Worm (Caenorhabditis elegans) whole organism, young adult: Measurements from ENCODE around the gene panl-3.

Source experiments
- B0261.1 ChIP-seq: sonication (generic microtip); optimal IDR thresholded peaks from 2 replicates; lab custom pipeline; 2016; ENCODE audit warnings: mild to moderate bottlenecking, missing genetic modification characterization, moderate library complexity, missing compliant biosample characterization
- C06A6.2 ChIP-seq: fragments of 200-800 bp; sonication (Bioruptor generic); conservative IDR thresholded peaks from 2 replicates; pipeline ENCODE4 v1.3.6; 2022; ENCODE audit warnings: missing genetic modification characterization, missing compliant biosample characterization
- C17E4.6 ChIP-seq: fragments of 200-800 bp; sonication (Bioruptor generic); IDR thresholded peaks from 2 replicates; pipeline ENCODE4 v1.3.6; 2022; ENCODE audit warnings: missing genetic modification reagents, missing genetic modification characterization, missing compliant biosample characterization
- D2030.7 ChIP-seq: fragments of 200-800 bp; sonication (Bioruptor generic); IDR thresholded peaks from 2 replicates; pipeline ENCODE4 v1.3.6; 2022; ENCODE audit warnings: missing genetic modification reagents, missing genetic modification characterization, missing compliant biosample characterization
- F22D6.2 ChIP-seq: sonication (generic microtip); optimal IDR thresholded peaks from 2 replicates; lab custom pipeline; 2016; ENCODE audit warnings: mild to moderate bottlenecking, missing genetic modification characterization, missing compliant biosample characterization
- F49E8.2 ChIP-seq: sonication (generic microtip); optimal IDR thresholded peaks from 3 replicates; lab custom pipeline; 2017; ENCODE audit warnings: missing genetic modification characterization, mild to moderate bottlenecking, missing compliant biosample characterization, antibody characterized with exemption, moderate library complexity; ENCODE audit not compliant: insufficient read depth
- F52B5.7 ChIP-seq: sonication (generic microtip); optimal IDR thresholded peaks from 2 replicates; lab custom pipeline; 2016; ENCODE audit warnings: mild to moderate bottlenecking, missing genetic modification characterization, missing compliant biosample characterization
- Y53F4B.3 ChIP-seq: fragments of 200-800 bp; sonication (Bioruptor generic); IDR thresholded peaks from 2 replicates; pipeline ENCODE4 v1.3.6; 2022; ENCODE audit warnings: missing genetic modification reagents, missing genetic modification characterization, missing compliant biosample characterization
- Y56A3A.18 ChIP-seq: fragments of 200-800 bp; sonication (Bioruptor generic); IDR thresholded peaks from 2 replicates; pipeline ENCODE4 v1.3.6; 2022; ENCODE audit warnings: missing genetic modification reagents, missing genetic modification characterization, missing compliant biosample characterization
- ama-1 ChIP-seq, 3 experiments: fragments of 150-350 bp in 1 of 3; sonication (generic microtip) in 2 of 3; optimal IDR thresholded peaks; 2 replicates each; lab custom pipeline; 2014 to 2018; ENCODE audit warnings: missing biosample characterization in 2 of 3, missing genetic modification characterization in 2 of 3, missing genetic modification reagents in 2 of 3
- aptf-2 ChIP-seq: fragments of 200-800 bp; sonication (Bioruptor generic); conservative IDR thresholded peaks from 2 replicates; pipeline ENCODE4 v1.3.6; 2022; ENCODE audit warnings: missing genetic modification reagents, missing genetic modification characterization, missing compliant biosample characterization
- atf-7 ChIP-seq: sonication (generic microtip); optimal IDR thresholded peaks from 2 replicates; lab custom pipeline; 2017; ENCODE audit warnings: mild to moderate bottlenecking, missing genetic modification characterization, missing compliant biosample characterization
- attf-5 ChIP-seq: fragments of 200-800 bp; sonication (Bioruptor generic); optimal IDR thresholded peaks from 2 replicates; lab custom pipeline; 2018; ENCODE audit warnings: mild to moderate bottlenecking, missing genetic modification characterization, missing compliant biosample characterization
- attf-6 ChIP-seq: fragments of 200-800 bp; sonication (Bioruptor generic); IDR thresholded peaks from 2 replicates; pipeline ENCODE4 v1.3.6; 2022; ENCODE audit warnings: missing genetic modification reagents, missing genetic modification characterization, missing compliant biosample characterization
- bed-2 ChIP-seq: fragments of 200-800 bp; sonication (Bioruptor generic); IDR thresholded peaks from 2 replicates; pipeline ENCODE4 v1.3.6; 2022; ENCODE audit warnings: missing genetic modification reagents, missing genetic modification characterization, missing compliant biosample characterization
- ccch-3 ChIP-seq: fragments of 200-800 bp; sonication (Bioruptor generic); optimal IDR thresholded peaks from 2 replicates; lab custom pipeline; 2018; ENCODE audit warnings: mild to moderate bottlenecking, missing genetic modification characterization, missing compliant biosample characterization
- ceh-27 ChIP-seq: fragments of 200-800 bp; sonication (Bioruptor generic); optimal IDR thresholded peaks from 2 replicates; lab custom pipeline; 2018; ENCODE audit warnings: mild to moderate bottlenecking, missing genetic modification characterization, moderate library complexity, missing compliant biosample characterization
- ceh-58 ChIP-seq: fragments of 200-800 bp; sonication (Bioruptor generic); IDR thresholded peaks from 2 replicates; pipeline ENCODE4 v1.3.6; 2022; ENCODE audit warnings: missing genetic modification characterization, missing compliant biosample characterization
- ceh-91 ChIP-seq: fragments of 200-800 bp; sonication (Bioruptor generic); IDR thresholded peaks from 2 replicates; pipeline ENCODE4 v1.3.6; 2022; ENCODE audit warnings: missing genetic modification reagents, missing genetic modification characterization, missing compliant biosample characterization
- dpff-1 ChIP-seq: sonication (generic microtip); optimal IDR thresholded peaks from 2 replicates; lab custom pipeline; 2017; ENCODE audit warnings: mild to moderate bottlenecking, missing genetic modification characterization, missing compliant biosample characterization
- efl-1 ChIP-seq: fragments of 150-350 bp; optimal IDR thresholded peaks from 2 replicates; lab custom pipeline; 2014; ENCODE audit warnings: missing biosample characterization, missing genetic modification reagents, missing genetic modification characterization
- egl-44 ChIP-seq: fragments of 200-800 bp; sonication (Bioruptor generic); IDR thresholded peaks from 2 replicates; pipeline ENCODE4 v1.3.6; 2022; ENCODE audit warnings: missing genetic modification reagents, missing genetic modification characterization, missing compliant biosample characterization
- egrh-3 ChIP-seq: fragments of 200-800 bp; sonication (Bioruptor generic); IDR thresholded peaks from 2 replicates; pipeline ENCODE4 v1.3.6; 2022; ENCODE audit warnings: missing genetic modification reagents, missing genetic modification characterization, missing compliant biosample characterization
- ekl-4 ChIP-seq: fragments of 200-800 bp; sonication (Bioruptor generic); IDR thresholded peaks from 2 replicates; pipeline ENCODE4 v1.3.6; 2022; ENCODE audit warnings: missing genetic modification reagents, missing genetic modification characterization, missing compliant biosample characterization
- fkh-3 ChIP-seq: sonication (generic microtip); optimal IDR thresholded peaks from 2 replicates; lab custom pipeline; 2016; ENCODE audit warnings: mild to moderate bottlenecking, missing genetic modification characterization, missing compliant biosample characterization
- hlh-12 ChIP-seq: sonication (generic microtip); optimal IDR thresholded peaks from 2 replicates; lab custom pipeline; 2016; ENCODE audit warnings: missing genetic modification characterization, missing compliant biosample characterization
- hmg-1.2 ChIP-seq: fragments of 200-800 bp; sonication (Bioruptor generic); IDR thresholded peaks from 2 replicates; pipeline ENCODE4 v1.3.6; 2022; ENCODE audit warnings: missing genetic modification reagents, missing genetic modification characterization, missing compliant biosample characterization
- hmg-20 ChIP-seq: fragments of 200-800 bp; sonication (Bioruptor generic); IDR thresholded peaks from 2 replicates; pipeline ENCODE4 v1.3.6; 2022; ENCODE audit warnings: missing genetic modification reagents, missing genetic modification characterization, missing compliant biosample characterization
- hsf-1 ChIP-seq: fragments of 200-800 bp; sonication (Bioruptor generic); IDR thresholded peaks from 2 replicates; pipeline ENCODE4 v1.3.6; 2022; ENCODE audit warnings: missing genetic modification reagents, missing genetic modification characterization, missing compliant biosample characterization
- lsy-27 ChIP-seq: sonication (generic microtip); optimal IDR thresholded peaks from 2 replicates; lab custom pipeline; 2017; ENCODE audit warnings: missing genetic modification characterization, mild to moderate bottlenecking, missing compliant biosample characterization, antibody characterized with exemption, missing genotype, borderline replicate concordance; ENCODE audit not compliant: insufficient read depth
- madf-3 ChIP-seq: fragments of 200-800 bp; sonication (Bioruptor generic); IDR thresholded peaks from 2 replicates; pipeline ENCODE4 v1.3.6; 2022; ENCODE audit warnings: missing genetic modification reagents, missing genetic modification characterization, missing compliant biosample characterization
- madf-8 ChIP-seq: fragments of 200-800 bp; sonication (Bioruptor generic); conservative IDR thresholded peaks from 2 replicates; pipeline ENCODE4 v1.3.6; 2022; ENCODE audit warnings: missing genetic modification reagents, missing genetic modification characterization, missing compliant biosample characterization
- mcd-1 ChIP-seq: fragments of 200-800 bp; sonication (Bioruptor generic); IDR thresholded peaks from 2 replicates; pipeline ENCODE4 v1.3.6; 2022; ENCODE audit warnings: missing genetic modification reagents, missing genetic modification characterization, missing compliant biosample characterization
- mxl-1 ChIP-seq: sonication (generic microtip); optimal IDR thresholded peaks from 2 replicates; lab custom pipeline; 2016; ENCODE audit warnings: missing genetic modification characterization, missing compliant biosample characterization
- nfya-1 ChIP-seq: sonication (generic microtip); optimal IDR thresholded peaks from 2 replicates; lab custom pipeline; 2017; ENCODE audit warnings: antibody characterized with exemption, missing compliant biosample characterization, missing genetic modification characterization, borderline replicate concordance; ENCODE audit not compliant: insufficient read depth
- nhr-120 ChIP-seq: fragments of 200-800 bp; sonication (Bioruptor generic); IDR thresholded peaks from 2 replicates; pipeline ENCODE4 v1.3.6; 2022; ENCODE audit warnings: missing genetic modification characterization, missing compliant biosample characterization
- nhr-179 ChIP-seq: sonication (generic microtip); optimal IDR thresholded peaks from 2 replicates; lab custom pipeline; 2016; ENCODE audit warnings: mild to moderate bottlenecking, missing genetic modification characterization, missing compliant biosample characterization
- pbrm-1 ChIP-seq: fragments of 200-800 bp; sonication (Bioruptor generic); IDR thresholded peaks from 2 replicates; pipeline ENCODE4 v1.3.6; 2022; ENCODE audit warnings: missing genetic modification reagents, missing genetic modification characterization, missing compliant biosample characterization
- rec-8 ChIP-seq, 2 experiments: sonication (generic microtip); optimal IDR thresholded peaks; 2 replicates each; lab custom pipeline; 2016; ENCODE audit warnings: mild to moderate bottlenecking in 2 of 2, missing genetic modification characterization in 2 of 2, missing genetic modification reagents in 2 of 2, missing genotype in 2 of 2, missing biosample characterization in 1 of 2, missing compliant biosample characterization in 1 of 2, moderate library complexity in 1 of 2
- snpc-1.1 ChIP-seq: sonication (generic microtip); optimal IDR thresholded peaks from 2 replicates; lab custom pipeline; 2017; ENCODE audit warnings: missing genetic modification characterization, mild to moderate bottlenecking, missing compliant biosample characterization, antibody characterized with exemption, moderate library complexity, missing genotype, missing genetic modification reagents; ENCODE audit not compliant: insufficient read depth
- snpc-3.4 ChIP-seq: sonication (generic microtip); optimal IDR thresholded peaks from 2 replicates; lab custom pipeline; 2017; ENCODE audit warnings: missing genetic modification characterization, mild to moderate bottlenecking, missing compliant biosample characterization, antibody characterized with exemption, moderate library complexity, missing genotype, missing genetic modification reagents
- snpc-4 ChIP-seq, 5 experiments: fragments of 150-350 bp in 1 of 5; sonication (generic microtip) in 4 of 5; optimal IDR thresholded peaks; 2 replicates each; lab custom pipeline; 2014 to 2018; ENCODE audit warnings: missing genetic modification characterization in 5 of 5, missing biosample characterization in 3 of 5, antibody characterized with exemption in 2 of 5, mild to moderate bottlenecking in 2 of 5, missing compliant biosample characterization in 2 of 5, missing genotype in 2 of 5, moderate library complexity in 2 of 5, missing genetic modification reagents in 1 of 5
- zfh-2 ChIP-seq: fragments of 200-800 bp; sonication (Bioruptor generic); conservative IDR thresholded peaks from 2 replicates; pipeline ENCODE4 v1.3.6; 2022; ENCODE audit warnings: missing genetic modification reagents, missing genetic modification characterization, missing compliant biosample characterization
- zim-3 ChIP-seq: sonication (generic microtip); optimal IDR thresholded peaks from 2 replicates; lab custom pipeline; 2017; ENCODE audit warnings: mild to moderate bottlenecking, missing genetic modification characterization, moderate library complexity, missing compliant biosample characterization
- ztf-18 ChIP-seq: sonication (generic microtip); optimal IDR thresholded peaks from 2 replicates; lab custom pipeline; 2016; ENCODE audit warnings: missing genotype, mild to moderate bottlenecking, missing genetic modification characterization, missing compliant biosample characterization
- ztf-26 ChIP-seq: sonication (generic microtip); optimal IDR thresholded peaks from 2 replicates; lab custom pipeline; 2017; ENCODE audit warnings: missing genetic modification characterization, missing compliant biosample characterization

The panl-3 gene

ce11 chrIII:9780665-9781304 lies 38.1 kb upstream of the panl-3 start, which contains the start of gene vha-1 (continued):
- TF ChIP-seq C17E4.6 (no peak), ztf-18 (tag; lab: Kevin White, UChicago) (peak; percentile 51), Y53F4B.3 (no peak), aptf-2 (no peak), snpc-3.4 (tag; lab: Kevin White, UChicago) (no peak), madf-3 (GFP tag; lab: Robert Waterston, UW) (peak; percentile 100), hmg-1.2 (GFP tag; lab: Robert Waterston, UW) (peak; percentile 41; the same call in 1 of the 2 replicates), ceh-27 (GFP tag; lab: Kevin White, UChicago) (peak; percentile 87), ccch-3 (GFP tag; lab: Kevin White, UChicago) (no peak), B0261.1 (tag; lab: Kevin White, UChicago) (no peak), ceh-91 (GFP tag; lab: Robert Waterston, UW) (no peak), F22D6.2 (tag; lab: Kevin White, UChicago) (no peak), Y56A3A.18 (no peak), bed-2 (GFP tag; lab: Robert Waterston, UW) (no peak), hlh-12 (tag; lab: Kevin White, UChicago) (no peak), rec-8 (tag; optimal IDR thresholded peaks at IDR 0.05; lab: Kevin White, UChicago) (no peak), nhr-120 (no peak), C06A6.2 (GFP tag; lab: Robert Waterston, UW) (no peak; the same call in 1 of the 2 replicates), lsy-27 (peak; percentile 43), madf-8 (GFP tag; lab: Robert Waterston, UW) (no peak), atf-7 (tag; lab: Kevin White, UChicago) (peak; percentile 8), efl-1 (GFP tag; lab: Kevin White, UChicago) (peak; percentile 27), fkh-3 (no peak), egrh-3 (peak; percentile 26; the same call in 1 of the 2 replicates), F49E8.2 (tag; lab: Kevin White, UChicago) (peak; percentile 30), ztf-26 (tag; lab: Kevin White, UChicago) (peak; percentile 67), hmg-20 (GFP tag; lab: Robert Waterston, UW) (no peak), mxl-1 (no peak), ceh-58 (GFP tag; lab: Robert Waterston, UW) (no peak), snpc-1.1 (no peak), zfh-2 (GFP tag; lab: Robert Waterston, UW) (peak; percentile 55; the same call in 1 of the 2 replicates), D2030.7 (peak; percentile 47; the same call in 1 of the 2 replicates), pbrm-1 (peak; percentile 63), dpff-1 (no peak), attf-5 (GFP tag; lab: Kevin White, UChicago) (peak; percentile 95), ekl-4 (GFP tag; lab: Robert Waterston, UW) (peak; percentile 97), zim-3 (no peak), nfya-1 (no peak), egl-44 (GFP tag; lab: Robert Waterston, UW) (no peak), attf-6 (no peak), mcd-1 (GFP tag; lab: Robert Waterston, UW) (peak; percentile 97), snpc-4 (GFP tag; optimal IDR thresholded peaks at IDR 0.05; lab: Kevin White, UChicago) (no peak), snpc-4 (tag; optimal IDR thresholded peaks at IDR 0.05; lab: Kevin White, UChicago) (peak in 3 of 4 experiments; percentile 36 to 62 (median 46)), ama-1 (optimal IDR thresholded peaks at IDR 0.05; lab: Kevin White, UChicago) (peak; percentile 55), ama-1 (GFP tag; optimal IDR thresholded peaks at IDR 0.05; lab: Kevin White, UChicago) (peak in 1 of 2 experiments; percentile 4), nhr-179 (no peak), hsf-1 (GFP tag; lab: Robert Waterston, UW) (no peak), F52B5.7 (tag; lab: Kevin White, UChicago) (no peak)
